Worm (Caenorhabditis elegans) whole organism, L4 larva: ENCODE results near the gene fpn-1.2.
A peak's percentile ranks its signal among the peaks of the same experiment; 100 is the strongest.

Source experiments
- F37D6.2 ChIP-seq: sonication (generic microtip); optimal IDR thresholded peaks from 2 replicates; lab custom pipeline; 2016; ENCODE audit warnings: mild to moderate bottlenecking, missing genetic modification characterization, missing compliant biosample characterization
- F44E2.7 ChIP-seq: fragments of 200-800 bp; sonication (Bioruptor generic); IDR thresholded peaks from 2 replicates; pipeline ENCODE4 v2.1.2; 2022; ENCODE audit warnings: missing genetic modification characterization, missing compliant biosample characterization
- R02D3.7 ChIP-seq: fragments of 150-350 bp; sonication (generic microtip); optimal IDR thresholded peaks from 3 replicates; lab custom pipeline; 2014; ENCODE audit warnings: missing biosample characterization, missing genetic modification characterization
- Y48G9A.11 ChIP-seq: fragments of 200-800 bp; sonication (Bioruptor generic); IDR thresholded peaks from 2 replicates; pipeline ENCODE4 v1.3.6; 2022; ENCODE audit warnings: missing genetic modification reagents, missing genetic modification characterization, missing compliant biosample characterization
- Y5F2A.4 ChIP-seq: fragments of 200-800 bp; sonication (Bioruptor generic); optimal IDR thresholded peaks from 2 replicates; lab custom pipeline; 2018; ENCODE audit warnings: mild to moderate bottlenecking, missing genetic modification characterization, missing compliant biosample characterization
- ZK546.5 ChIP-seq, 2 experiments: sonication (generic microtip); optimal IDR thresholded peaks; 2 replicates each; lab custom pipeline; 2017; ENCODE audit warnings: missing biosample characterization in 2 of 2, missing genetic modification characterization in 2 of 2
- aha-1 ChIP-seq: fragments of 150-350 bp; peaks from one replicate; lab custom pipeline; 2014; ENCODE audit warnings: missing biosample characterization, missing genetic modification characterization
- arid-1 ChIP-seq: fragments of 200-800 bp; sonication (Bioruptor generic); conservative IDR thresholded peaks from 2 replicates; pipeline ENCODE4 v1.3.6; 2022; ENCODE audit warnings: missing genetic modification reagents, missing genetic modification characterization, missing compliant biosample characterization
- daf-12 ChIP-seq: fragments of 150-350 bp; optimal IDR thresholded peaks from 2 replicates; lab custom pipeline; 2014; ENCODE audit warnings: missing biosample characterization, missing genetic modification reagents, missing genetic modification characterization
- daf-16 ChIP-seq, 3 experiments: sonication (generic microtip); optimal IDR thresholded peaks; 2 replicates each; lab custom pipeline; 2016 to 2017; ENCODE audit warnings: missing genetic modification characterization in 3 of 3, missing genetic modification reagents in 3 of 3, mild to moderate bottlenecking in 2 of 3, missing compliant biosample characterization in 2 of 3, missing biosample characterization in 1 of 3, moderate library complexity in 1 of 3
- daf-19 ChIP-seq: fragments of 200-800 bp; sonication (Bioruptor generic); conservative IDR thresholded peaks from 2 replicates; pipeline ENCODE4 v1.3.6; 2022; ENCODE audit warnings: missing genetic modification characterization, missing compliant biosample characterization
- dmd-8 ChIP-seq: fragments of 200-800 bp; sonication (Bioruptor generic); IDR thresholded peaks from 2 replicates; pipeline ENCODE4 v1.3.6; 2022; ENCODE audit warnings: missing genetic modification characterization, missing compliant biosample characterization
- dve-1 ChIP-seq: sonication (generic microtip); optimal IDR thresholded peaks from 2 replicates; lab custom pipeline; 2017; ENCODE audit warnings: antibody characterized with exemption, mild to moderate bottlenecking, missing genetic modification characterization, missing compliant biosample characterization; ENCODE audit not compliant: insufficient read depth
- egl-27 ChIP-seq: sonication (generic microtip); optimal IDR thresholded peaks from 3 replicates; lab custom pipeline; 2017; ENCODE audit warnings: missing biosample characterization, missing genetic modification reagents, missing genetic modification characterization
- fkh-10 ChIP-seq: fragments of 150-350 bp; optimal IDR thresholded peaks from 2 replicates; lab custom pipeline; 2014; ENCODE audit warnings: missing biosample characterization, missing genetic modification reagents, missing genetic modification characterization
- fos-1 ChIP-seq: fragments of 150-350 bp; optimal IDR thresholded peaks from 2 replicates; lab custom pipeline; 2014; ENCODE audit warnings: missing biosample characterization, missing genetic modification characterization
- hlh-11 ChIP-seq: fragments of 200-800 bp; sonication (Bioruptor generic); optimal IDR thresholded peaks from 2 replicates; lab custom pipeline; 2018; ENCODE audit warnings: mild to moderate bottlenecking, missing genetic modification characterization, missing compliant biosample characterization
- hlh-30 ChIP-seq: sonication (generic microtip); optimal IDR thresholded peaks from 2 replicates; lab custom pipeline; 2017; ENCODE audit warnings: antibody characterized with exemption, mild to moderate bottlenecking, missing genetic modification characterization, missing compliant biosample characterization; ENCODE audit not compliant: insufficient read depth
- hmg-1.1 ChIP-seq: fragments of 200-800 bp; sonication (Bioruptor generic); IDR thresholded peaks from 2 replicates; pipeline ENCODE4 v1.3.6; 2022; ENCODE audit warnings: missing genetic modification reagents, missing genetic modification characterization, missing compliant biosample characterization
- jun-1 ChIP-seq: fragments of 150-350 bp; optimal IDR thresholded peaks from 2 replicates; lab custom pipeline; 2014; ENCODE audit warnings: missing biosample characterization, missing genetic modification reagents, missing genetic modification characterization
- lim-7 ChIP-seq: fragments of 200-800 bp; sonication (Bioruptor generic); IDR thresholded peaks from 2 replicates; pipeline ENCODE4 v1.3.6; 2022; ENCODE audit warnings: missing genetic modification characterization, missing compliant biosample characterization
- lin-15B ChIP-seq: fragments of 150-350 bp; sonication (generic microtip); optimal IDR thresholded peaks from 3 replicates; lab custom pipeline; 2014; ENCODE audit warnings: missing biosample characterization, missing genetic modification characterization
- lir-3 ChIP-seq: sonication (generic microtip); optimal IDR thresholded peaks from 2 replicates; lab custom pipeline; 2016; ENCODE audit warnings: mild to moderate bottlenecking, missing genetic modification characterization, missing compliant biosample characterization
- mep-1 ChIP-seq: fragments of 150-350 bp; sonication (generic microtip); optimal IDR thresholded peaks from 3 replicates; lab custom pipeline; 2014; ENCODE audit warnings: missing biosample characterization, missing genetic modification characterization
- nhr-11 ChIP-seq: fragments of 150-350 bp; optimal IDR thresholded peaks from 2 replicates; lab custom pipeline; 2014; ENCODE audit warnings: missing biosample characterization, missing genetic modification characterization
- nhr-28 ChIP-seq: fragments of 150-350 bp; optimal IDR thresholded peaks from 2 replicates; lab custom pipeline; 2014; ENCODE audit warnings: missing biosample characterization, missing genetic modification characterization
- nhr-42 ChIP-seq: fragments of 200-800 bp; sonication (Bioruptor generic); IDR thresholded peaks from 2 replicates; pipeline ENCODE4 v1.3.6; 2022; ENCODE audit warnings: missing genetic modification characterization, missing compliant biosample characterization
- nhr-48 ChIP-seq: sonication (generic microtip); optimal IDR thresholded peaks from 2 replicates; lab custom pipeline; 2016; ENCODE audit warnings: mild to moderate bottlenecking, missing genetic modification characterization, missing compliant biosample characterization
- nhr-76 ChIP-seq: fragments of 150-350 bp; optimal IDR thresholded peaks from 2 replicates; lab custom pipeline; 2014; ENCODE audit warnings: missing biosample characterization, missing genetic modification characterization
- pqm-1 ChIP-seq: sonication (generic microtip); optimal IDR thresholded peaks from 2 replicates; lab custom pipeline; 2017; ENCODE audit warnings: missing biosample characterization, missing genetic modification characterization
- saeg-2 ChIP-seq: fragments of 200-800 bp; sonication (Bioruptor generic); IDR thresholded peaks from 2 replicates; pipeline ENCODE4 v1.3.6; 2022; ENCODE audit warnings: missing genetic modification reagents, missing genetic modification characterization, missing compliant biosample characterization
- sdz-12 ChIP-seq: fragments of 200-800 bp; sonication (Bioruptor generic); optimal IDR thresholded peaks from 2 replicates; lab custom pipeline; 2018; ENCODE audit warnings: mild to moderate bottlenecking, missing genetic modification characterization, missing compliant biosample characterization
- set-16 ChIP-seq: fragments of 200-800 bp; sonication (Bioruptor generic); IDR thresholded peaks from 2 replicates; pipeline ENCODE4 v1.3.6; 2022; ENCODE audit warnings: missing genetic modification reagents, missing genetic modification characterization, missing compliant biosample characterization
- skn-1 ChIP-seq: fragments of 150-350 bp; optimal IDR thresholded peaks from 2 replicates; lab custom pipeline; 2014; ENCODE audit warnings: missing biosample characterization, missing genetic modification characterization
- snpc-4 ChIP-seq: fragments of 150-350 bp; optimal IDR thresholded peaks from 2 replicates; lab custom pipeline; 2014; ENCODE audit warnings: missing biosample characterization, missing genetic modification characterization
- spr-1 ChIP-seq: sonication (generic microtip); optimal IDR thresholded peaks from 2 replicates; lab custom pipeline; 2016; ENCODE audit warnings: mild to moderate bottlenecking, missing genetic modification characterization, missing compliant biosample characterization
- unc-130 ChIP-seq: sonication (generic microtip); optimal IDR thresholded peaks from 2 replicates; lab custom pipeline; 2016; ENCODE audit warnings: missing genetic modification reagents, missing genetic modification characterization, missing compliant biosample characterization
- unc-62 ChIP-seq, 3 experiments: fragments of 150-350 bp in 1 of 3; sonication (generic microtip); optimal IDR thresholded peaks in 2 of 3; peaks in 1 of 3; 1 replicate in 1 of 3; 2 replicates in 2 of 3; lab custom pipeline; 2014 to 2017; ENCODE audit warnings: missing biosample characterization in 3 of 3, missing genetic modification characterization in 3 of 3, missing genetic modification reagents in 3 of 3, missing genotype in 1 of 3
- vab-7 ChIP-seq: fragments of 200-800 bp; sonication (Bioruptor generic); IDR thresholded peaks from 2 replicates; pipeline ENCODE4 v1.3.6; 2022; ENCODE audit warnings: missing genetic modification reagents, missing genetic modification characterization, missing compliant biosample characterization
- zag-1 ChIP-seq: fragments of 150-350 bp; optimal IDR thresholded peaks from 2 replicates; lab custom pipeline; 2014; ENCODE audit warnings: missing biosample characterization, missing genetic modification characterization
- zip-2 ChIP-seq: fragments of 150-350 bp; optimal IDR thresholded peaks from 2 replicates; lab custom pipeline; 2014; ENCODE audit warnings: missing biosample characterization, missing genetic modification characterization
- ztf-11 ChIP-seq: fragments of 150-350 bp; optimal IDR thresholded peaks from 2 replicates; lab custom pipeline; 2014; ENCODE audit warnings: missing biosample characterization, missing genetic modification characterization
- ztf-7 ChIP-seq: fragments of 150-350 bp; optimal IDR thresholded peaks from 2 replicates; lab custom pipeline; 2014; ENCODE audit warnings: missing biosample characterization, missing genetic modification characterization

The fpn-1.2 gene

ce11 chrV:1434398-1434797 is 30.1 kb downstream of the fpn-1.2 start:
- TF ChIP-seq ztf-11 (tag; lab: Kevin White, UChicago): no peak
- TF ChIP-seq set-16 (GFP tag; lab: Robert Waterston, UW): peak; percentile 80
- no peak for TF ChIP-seq snpc-4
- no peak for TF ChIP-seq Y48G9A.11 (GFP tag; lab: Robert Waterston, UW)
- TF ChIP-seq Y5F2A.4 (GFP tag; lab: Kevin White, UChicago): no peak
- peak; percentile 99 for TF ChIP-seq aha-1 (tag; lab: Kevin White, UChicago)
- no peak for TF ChIP-seq sdz-12 (GFP tag; lab: Kevin White, UChicago)
- no peak for TF ChIP-seq lim-7 (GFP tag; lab: Robert Waterston, UW)
- no peak for TF ChIP-seq nhr-42 (GFP tag; lab: Robert Waterston, UW)
- TF ChIP-seq egl-27 (tag; lab: Kevin White, UChicago): no peak

- TF ChIP-seq vab-7 (GFP tag; lab: Robert Waterston, UW) (no peak), ztf-7 (no peak), Y48G9A.11 (GFP tag; lab: Robert Waterston, UW) (no peak), F37D6.2 (tag; lab: Kevin White, UChicago) (no peak), nhr-11 (tag; lab: Kevin White, UChicago) (no peak), fkh-10 (GFP tag; lab: Kevin White, UChicago) (no peak), snpc-4 (no peak), skn-1 (no peak), daf-19 (GFP tag; lab: Robert Waterston, UW) (no peak), hlh-30 (tag; lab: Kevin White, UChicago) (no peak), hmg-1.1 (GFP tag; lab: Robert Waterston, UW) (no peak), mep-1 (tag; lab: Kevin White, UChicago) (no peak), lin-15B (tag; lab: Kevin White, UChicago) (no peak), unc-130 (no peak), fos-1 (tag; lab: Kevin White, UChicago) (no peak), R02D3.7 (tag; lab: Kevin White, UChicago) (no peak), nhr-28 (no peak), dmd-8 (GFP tag; lab: Robert Waterston, UW) (no peak), saeg-2 (GFP tag; lab: Robert Waterston, UW) (no peak), zag-1 (tag; lab: Kevin White, UChicago) (no peak)
These were observed 31.1 kb downstream of the fpn-1.2 start for ce11 chrV:1433419-1433765.

- TF ChIP-seq daf-12 (tag; lab: Kevin White, UChicago) (no peak), arid-1 (GFP tag; lab: Robert Waterston, UW) (no peak), daf-16 (GFP tag; optimal IDR thresholded peaks at IDR 0.05; lab: Kevin White, UChicago) (no peak), daf-16 (tag; optimal IDR thresholded peaks at IDR 0.05; lab: Kevin White, UChicago) (peak; percentile 90), aha-1 (tag; lab: Kevin White, UChicago) (peak; percentile 97), nhr-28 (peak; percentile 87), jun-1 (tag; lab: Kevin White, UChicago) (no peak), unc-62 (GFP tag; optimal IDR thresholded peaks at IDR 0.05 in 1 of 2; lab: Kevin White, UChicago) (peak in 1 of 2 experiments; percentile 87), unc-62 (tag; optimal IDR thresholded peaks at IDR 0.05; lab: Kevin White, UChicago) (no peak), lir-3 (tag; lab: Kevin White, UChicago) (no peak), nhr-48 (tag; lab: Kevin White, UChicago) (no peak), dve-1 (peak; percentile 28), pqm-1 (tag; lab: Kevin White, UChicago) (peak; percentile 64), F44E2.7 (GFP tag; lab: Robert Waterston, UW) (no peak), ZK546.5 (tag; optimal IDR thresholded peaks at IDR 0.05; lab: Kevin White, UChicago) (no peak), hlh-11 (tag; lab: Kevin White, UChicago) (peak; percentile 4), spr-1 (no peak), nhr-76 (tag; lab: Kevin White, UChicago) (no peak), zip-2 (tag; lab: Kevin White, UChicago) (no peak)
- TF ChIP-seq, all 104 proteins: peak for 7
These were observed 31.7 kb downstream of the fpn-1.2 start for ce11 chrV:1432500-1433418.
